Worm (Caenorhabditis elegans): ENCODE results near the gene sel-9.

DNA sequence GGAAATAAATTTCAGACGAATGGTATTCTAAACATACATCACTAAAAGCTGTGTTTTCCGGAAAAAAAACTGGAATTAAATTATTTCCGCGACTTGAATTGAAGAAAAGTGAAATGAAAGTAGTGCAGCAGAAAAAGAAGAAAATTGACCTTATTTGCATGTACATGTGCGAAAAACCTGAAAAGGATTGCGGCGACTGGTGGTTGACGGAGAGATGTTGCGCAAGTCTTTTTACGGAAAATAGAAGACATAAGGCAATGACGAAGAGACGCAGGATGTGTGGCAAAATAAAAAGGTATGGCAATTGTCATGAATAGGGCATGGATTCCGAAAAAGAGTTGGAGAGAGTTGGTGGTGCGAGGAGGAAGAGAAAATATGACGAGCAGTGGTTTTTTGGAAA lies 47.4 kb downstream of the sel-9 start:
- TF ChIP-seq fos-1 (tag; optimal IDR thresholded peaks at IDR 0.05): no peak
- TF ChIP-seq Y5F2A.4 (GFP tag; optimal IDR thresholded peaks at IDR 0.05): no peak
- TF ChIP-seq zfp-2 (tag; optimal IDR thresholded peaks at IDR 0.05): no peak
- no peak for TF ChIP-seq dve-1 (tag; optimal IDR thresholded peaks at IDR 0.05; ENCODE audit: insufficient read depth)

All from whole organism, L4 larva.